Fruit fly (Drosophila melanogaster) whole organism, embryonic: ENCODE data around the gene CG34056.

ENCODE experiments used
- Atf-2 ChIP-seq: fragments of 200-800 bp; sonication (Bioruptor generic); optimal IDR thresholded peaks from 2 replicates; lab custom pipeline; 2016; ENCODE audit warnings: missing biosample characterization, missing genetic modification characterization
- Atf6 ChIP-seq: fragments of 200-800 bp; sonication (Bioruptor generic); IDR thresholded peaks from 2 replicates; pipeline ENCODE4 v1.3.6; 2022; ENCODE audit warnings: missing biosample characterization, missing genetic modification characterization
- Awh ChIP-seq: fragments of 200-800 bp; sonication (Bioruptor generic); IDR thresholded peaks from 2 replicates; pipeline ENCODE4, ENCODE4 v1.3.6; 2022; ENCODE audit warnings: missing biosample characterization, missing genetic modification characterization
- Bgb ChIP-seq: fragments of 200-800 bp; sonication (Bioruptor generic); IDR thresholded peaks from 2 replicates; pipeline ENCODE4 v1.3.6; 2022; ENCODE audit warnings: missing biosample characterization, missing genetic modification characterization; ENCODE audit not compliant: partially characterized antibody
- CG10147 ChIP-seq: fragments of 200-800 bp; sonication (Bioruptor generic); optimal IDR thresholded peaks from 2 replicates; lab custom pipeline; 2019; ENCODE audit warnings: missing biosample characterization, mild to moderate bottlenecking, missing genetic modification characterization, moderate library complexity
- CG13296 ChIP-seq: fragments of 200-800 bp; sonication (Bioruptor generic); optimal IDR thresholded peaks from 3 replicates; lab custom pipeline; 2018; ENCODE audit warnings: missing biosample characterization, mild to moderate bottlenecking, missing genetic modification characterization
- CG17385 ChIP-seq: fragments of 200-800 bp; sonication (Bioruptor generic); optimal IDR thresholded peaks from 3 replicates; lab custom pipeline; 2018; ENCODE audit warnings: missing biosample characterization, mild to moderate bottlenecking, missing genetic modification characterization
- CG1792 ChIP-seq: fragments of 200-800 bp; sonication (Bioruptor generic); optimal IDR thresholded peaks from 2 replicates; lab custom pipeline; 2016; ENCODE audit warnings: missing biosample characterization, missing genetic modification characterization
- CG2199 ChIP-seq: fragments of 200-800 bp; sonication (Bioruptor generic); IDR thresholded peaks from 3 replicates; pipeline ENCODE4 v1.3.6; 2022; ENCODE audit warnings: missing biosample characterization, missing genetic modification characterization
- CG2202 ChIP-seq: fragments of 200-800 bp; sonication (Bioruptor generic); optimal IDR thresholded peaks from 2 replicates; lab custom pipeline; 2018; ENCODE audit warnings: missing biosample characterization, mild to moderate bottlenecking, missing genetic modification characterization
- CG30431 ChIP-seq: fragments of 200-800 bp; sonication (Bioruptor generic); optimal IDR thresholded peaks from 2 replicates; lab custom pipeline; 2017; ENCODE audit warnings: missing biosample characterization, missing genetic modification characterization
- CG3065 ChIP-seq: fragments of 200-800 bp; sonication (Bioruptor generic); optimal IDR thresholded peaks from 2 replicates; lab custom pipeline; 2016; ENCODE audit warnings: missing biosample characterization, missing genetic modification characterization
- CG31441 ChIP-seq: fragments of 200-800 bp; sonication (Bioruptor generic); IDR thresholded peaks from 2 replicates; pipeline ENCODE4 v1.3.6; 2022; ENCODE audit warnings: missing biosample characterization, missing genetic modification characterization
- CG3163 ChIP-seq: fragments of 200-800 bp; sonication (Bioruptor generic); optimal IDR thresholded peaks from 3 replicates; lab custom pipeline; 2016; ENCODE audit warnings: missing biosample characterization, missing genetic modification characterization
- CG32767 ChIP-seq: fragments of 200-800 bp; sonication (Bioruptor generic); IDR thresholded peaks from 2 replicates; pipeline ENCODE4 v1.3.6; 2022; ENCODE audit warnings: missing biosample characterization, missing genetic modification characterization
- CG3995 ChIP-seq: fragments of 200-800 bp; sonication (Bioruptor generic); optimal IDR thresholded peaks from 3 replicates; lab custom pipeline; 2016; ENCODE audit warnings: missing biosample characterization, missing genetic modification characterization
- CG4617 ChIP-seq: fragments of 200-800 bp; sonication (Bioruptor generic); optimal IDR thresholded peaks from 3 replicates; lab custom pipeline; 2016; ENCODE audit warnings: missing biosample characterization, missing genetic modification characterization, borderline replicate concordance
- CG6813 ChIP-seq: fragments of 200-800 bp; sonication (Bioruptor generic); optimal IDR thresholded peaks from 2 replicates; lab custom pipeline; 2017; ENCODE audit warnings: missing biosample characterization, missing genetic modification characterization, mild to moderate bottlenecking, moderate library complexity, missing genetic modification reagents
- CG8478 ChIP-seq: fragments of >200 bp; optimal IDR thresholded peaks from 2 replicates; lab custom pipeline; 2018
- CG9437 ChIP-seq: fragments of 200-800 bp; sonication (Bioruptor generic); optimal IDR thresholded peaks from 2 replicates; lab custom pipeline; 2018; ENCODE audit warnings: missing biosample characterization, mild to moderate bottlenecking, missing genetic modification characterization
- CG9609 ChIP-seq: fragments of 200-800 bp; sonication (Bioruptor generic); optimal IDR thresholded peaks from 3 replicates; lab custom pipeline; 2016; ENCODE audit warnings: missing biosample characterization, missing genetic modification characterization
- Camta ChIP-seq: fragments of 200-800 bp; sonication (Bioruptor generic); optimal IDR thresholded peaks from 2 replicates; lab custom pipeline; 2016; ENCODE audit warnings: missing biosample characterization, missing genetic modification characterization
- Dbx ChIP-seq: fragments of 200-800 bp; sonication (Bioruptor generic); IDR thresholded peaks from 3 replicates; pipeline ENCODE4 v1.3.6; 2022; ENCODE audit warnings: missing biosample characterization, missing genetic modification characterization
- Dll ChIP-seq: fragments of 200-800 bp; sonication (Bioruptor generic); IDR thresholded peaks from 4 replicates; pipeline ENCODE4 v1.3.6; 2022; ENCODE audit warnings: missing biosample characterization, missing genetic modification characterization; ENCODE audit not compliant: partially characterized antibody
- Drgx ChIP-seq: fragments of 200-800 bp; sonication (Bioruptor generic); IDR thresholded peaks from 2 replicates; pipeline ENCODE4 v1.3.6; 2022; ENCODE audit warnings: missing biosample characterization, missing genetic modification characterization
- E2f2 ChIP-seq: fragments of 200-800 bp; sonication (Bioruptor generic); IDR thresholded peaks from 2 replicates; pipeline ENCODE4 v1.3.6; 2022; ENCODE audit warnings: missing biosample characterization, missing genetic modification characterization
- Elba2 ChIP-seq: fragments of 200-800 bp; sonication (Bioruptor generic); optimal IDR thresholded peaks from 3 replicates; lab custom pipeline; 2016; ENCODE audit warnings: missing biosample characterization, missing genetic modification characterization
- HLH3B ChIP-seq: fragments of 200-800 bp; sonication (Bioruptor generic); IDR thresholded peaks from 2 replicates; pipeline ENCODE4 v1.3.6; 2022; ENCODE audit warnings: missing biosample characterization, missing genetic modification characterization
- Hand ChIP-seq: fragments of 200-800 bp; sonication (Bioruptor generic); optimal IDR thresholded peaks from 2 replicates; lab custom pipeline; 2017; ENCODE audit warnings: mild to moderate bottlenecking, missing biosample characterization, missing genetic modification reagents, missing genetic modification characterization
- Kr ChIP-seq: fragments of 200-800 bp; sonication (Bioruptor generic); optimal IDR thresholded peaks from 2 replicates; lab custom pipeline; 2017; ENCODE audit warnings: missing biosample characterization, mild to moderate bottlenecking, missing genetic modification characterization
- Nf-YC ChIP-seq: fragments of 200-800 bp; optimal IDR thresholded peaks from 3 replicates; lab custom pipeline; 2019; ENCODE audit warnings: missing biosample characterization, mild to moderate bottlenecking, missing genetic modification characterization, moderate library complexity
- Xbp1 ChIP-seq: fragments of 200-800 bp; sonication (Bioruptor generic); optimal IDR thresholded peaks from 3 replicates; lab custom pipeline; 2016; ENCODE audit warnings: missing biosample characterization, mild to moderate bottlenecking, missing genetic modification characterization
- YL-1 ChIP-seq: fragments of 200-800 bp; sonication (Bioruptor generic); optimal IDR thresholded peaks from 3 replicates; lab custom pipeline; 2017; ENCODE audit warnings: missing biosample characterization, mild to moderate bottlenecking, missing genetic modification characterization
- ab ChIP-seq: fragments of 200-800 bp; sonication (Bioruptor generic); optimal IDR thresholded peaks from 2 replicates; lab custom pipeline; 2016; ENCODE audit warnings: missing biosample characterization, missing genetic modification characterization
- bsh ChIP-seq, 2 experiments: fragments of 200-800 bp; sonication (Bioruptor generic); optimal IDR thresholded peaks; 2 replicates each; lab custom pipeline; 2017 to 2018; ENCODE audit warnings: mild to moderate bottlenecking in 2 of 2, missing biosample characterization in 2 of 2, missing genetic modification characterization in 2 of 2, moderate library complexity in 1 of 2
- danr ChIP-seq: fragments of 200-800 bp; sonication (Bioruptor generic); IDR thresholded peaks from 2 replicates; pipeline ENCODE4 v1.3.6; 2022; ENCODE audit warnings: missing biosample characterization, missing genetic modification characterization
- dati ChIP-seq: fragments of 200-800 bp; sonication (Bioruptor generic); IDR thresholded peaks from 2 replicates; pipeline ENCODE4 v1.3.6; 2022; ENCODE audit warnings: missing biosample characterization, missing genetic modification characterization
- fu2 ChIP-seq: fragments of 200-800 bp; sonication (Bioruptor generic); optimal IDR thresholded peaks from 2 replicates; lab custom pipeline; 2016; ENCODE audit warnings: missing biosample characterization, missing genetic modification characterization
- gem ChIP-seq: fragments of 200-800 bp; sonication (Bioruptor generic); optimal IDR thresholded peaks from 2 replicates; lab custom pipeline; 2019; ENCODE audit warnings: missing biosample characterization, mild to moderate bottlenecking, missing genetic modification characterization, moderate library complexity
- gsb-n ChIP-seq: fragments of 200-800 bp; sonication (Bioruptor generic); optimal IDR thresholded peaks from 3 replicates; lab custom pipeline; 2018; ENCODE audit warnings: missing biosample characterization, mild to moderate bottlenecking, missing genetic modification characterization
- ind ChIP-seq: fragments of 200-800 bp; sonication (Bioruptor generic); optimal IDR thresholded peaks from 3 replicates; lab custom pipeline; 2016; ENCODE audit warnings: missing biosample characterization, missing genetic modification characterization
- kah ChIP-seq: fragments of 200-800 bp; sonication (Bioruptor generic); optimal IDR thresholded peaks from 2 replicates; lab custom pipeline; 2018; ENCODE audit warnings: missing biosample characterization, mild to moderate bottlenecking, missing genetic modification characterization
- luna ChIP-seq: fragments of 200-800 bp; sonication (Bioruptor generic); optimal IDR thresholded peaks from 2 replicates; lab custom pipeline; 2016; ENCODE audit warnings: missing biosample characterization, missing genetic modification characterization
- pb ChIP-seq: fragments of 200-800 bp; sonication (Bioruptor generic); optimal IDR thresholded peaks from 3 replicates; lab custom pipeline; 2016; ENCODE audit warnings: missing biosample characterization, missing genetic modification characterization
- pum ChIP-seq: fragments of 200-800 bp; sonication (Bioruptor generic); optimal IDR thresholded peaks from 2 replicates; lab custom pipeline; 2016; ENCODE audit warnings: missing biosample characterization, missing genetic modification characterization
- sna ChIP-seq: fragments of 200-800 bp; sonication (Bioruptor generic); IDR thresholded peaks from 2 replicates; pipeline ENCODE4 v1.3.6; 2022; ENCODE audit warnings: missing biosample characterization, missing genetic modification characterization; ENCODE audit not compliant: partially characterized antibody
- sug ChIP-seq: fragments of 200-800 bp; optimal IDR thresholded peaks from 2 replicates; lab custom pipeline; 2019; ENCODE audit warnings: missing biosample characterization, mild to moderate bottlenecking, missing genetic modification characterization, moderate library complexity
- tin ChIP-seq: fragments of 200-800 bp; sonication (Bioruptor generic); optimal IDR thresholded peaks from 3 replicates; lab custom pipeline; 2016; ENCODE audit warnings: missing biosample characterization, missing genetic modification characterization
- unc-4 ChIP-seq: fragments of 200-800 bp; sonication (Bioruptor generic); IDR thresholded peaks from 2 replicates; pipeline ENCODE4 v1.3.6; 2022; ENCODE audit warnings: missing biosample characterization, missing genetic modification characterization; ENCODE audit not compliant: partially characterized antibody
- wdn ChIP-seq: fragments of 200-800 bp; sonication (Bioruptor generic); IDR thresholded peaks from 2 replicates; pipeline ENCODE4 v1.3.6; 2022; ENCODE audit warnings: missing biosample characterization, missing genetic modification characterization
- zfh2 ChIP-seq: fragments of 200-800 bp; sonication (Bioruptor generic); optimal IDR thresholded peaks from 2 replicates; lab custom pipeline; 2016; ENCODE audit warnings: missing biosample characterization, missing genetic modification characterization

Gene CG34056

dm6 chr3L:872389-872972 lies 23.3 kb upstream of the CG34056 start (continued):
- TF ChIP-seq Bgb (GFP tag; lab: Robert Waterston, UW), result peak; percentile 71
- peak; percentile 85 for TF ChIP-seq CG8478
- peak in 1 of 2 experiments; percentile 38 for TF ChIP-seq bsh (GFP tag; optimal IDR thresholded peaks at IDR 0.05; lab: Kevin White, UChicago)
- TF ChIP-seq CG3163 (GFP tag; lab: Kevin White, UChicago), result peak; percentile 24
- TF ChIP-seq wdn (GFP tag; lab: Robert Waterston, UW), result no peak
- peak; percentile 62 for TF ChIP-seq zfh2 (GFP tag; lab: Kevin White, UChicago)
- TF ChIP-seq Dbx (GFP tag; lab: Robert Waterston, UW), result 0 out of 3 replicates have a peak, but pooled peaks have one; percentile 48
- no peak for TF ChIP-seq Atf6
- TF ChIP-seq luna (GFP tag; lab: Kevin White, UChicago), result peak; percentile 63
- TF ChIP-seq CG17385, result peak; percentile 31
- no peak for TF ChIP-seq CG30431 (GFP tag; lab: Kevin White, UChicago)
- TF ChIP-seq Camta (GFP tag; lab: Kevin White, UChicago), result peak; percentile 20
- peak; percentile 56 for TF ChIP-seq CG4617 (GFP tag; lab: Kevin White, UChicago)
- no peak for TF ChIP-seq Elba2
- TF ChIP-seq ab (GFP tag; lab: Kevin White, UChicago), result no peak
- TF ChIP-seq CG9437 (GFP tag; lab: Kevin White, UChicago), result peak; percentile 55
- TF ChIP-seq Hand (GFP tag; lab: Kevin White, UChicago), result no peak
- peak; percentile 9; the same call in 1 of the 2 replicates for TF ChIP-seq CG31441 (GFP tag; lab: Robert Waterston, UW)
- TF ChIP-seq sna (GFP tag; lab: Robert Waterston, UW), result peak; percentile 72
- TF ChIP-seq HLH3B, result no peak
- peak; percentile 54 for TF ChIP-seq sug (tag; lab: Kevin White, UChicago)
- peak; percentile 56 for TF ChIP-seq YL-1 (GFP tag; lab: Kevin White, UChicago)
- no peak for TF ChIP-seq CG2202 (tag; lab: Kevin White, UChicago)
- TF ChIP-seq CG9609 (GFP tag; lab: Kevin White, UChicago), result peak; percentile 50
- TF ChIP-seq CG6813 (GFP tag; lab: Kevin White, UChicago), result no peak
- peak; percentile 78 for TF ChIP-seq CG3995 (GFP tag; lab: Kevin White, UChicago)
- peak; percentile 27 for TF ChIP-seq CG1792 (GFP tag; lab: Kevin White, UChicago)
- TF ChIP-seq ind (GFP tag; lab: Kevin White, UChicago), result peak; percentile 49
- TF ChIP-seq kah (GFP tag; lab: Kevin White, UChicago), result no peak
- TF ChIP-seq danr (GFP tag; lab: Robert Waterston, UW), result no peak
- TF ChIP-seq dati (GFP tag; lab: Robert Waterston, UW), result no peak
- peak; percentile 44 for TF ChIP-seq Nf-YC (tag; lab: Kevin White, UChicago)
- TF ChIP-seq Awh (GFP tag; lab: Robert Waterston, UW), result no peak
- TF ChIP-seq pb (GFP tag; lab: Kevin White, UChicago), result no peak
- TF ChIP-seq CG32767, result 0 out of 2 replicates have a peak, but pooled peaks have one; percentile 34
- TF ChIP-seq unc-4, result peak; percentile 74
- peak; percentile 47 for TF ChIP-seq Atf-2
- TF ChIP-seq fu2, result peak; percentile 44
- no peak for TF ChIP-seq CG3065 (GFP tag; lab: Kevin White, UChicago)
- TF ChIP-seq CG13296, result no peak
- peak; percentile 47 for TF ChIP-seq Xbp1 (GFP tag; lab: Kevin White, UChicago)
- TF ChIP-seq Kr (GFP tag; lab: Kevin White, UChicago), result no peak
- peak; percentile 29 for TF ChIP-seq CG10147
- peak; percentile 84 for TF ChIP-seq Dll (GFP tag; lab: Robert Waterston, UW)
- TF ChIP-seq CG2199 (GFP tag; lab: Robert Waterston, UW), result no peak
- TF ChIP-seq gem (tag; lab: Kevin White, UChicago), result peak; percentile 45
- peak; percentile 48 for TF ChIP-seq pum (GFP tag; lab: Kevin White, UChicago)
- TF ChIP-seq Drgx (GFP tag; lab: Robert Waterston, UW), result no peak
- peak; percentile 47; the same call in 1 of the 2 replicates for TF ChIP-seq E2f2 (GFP tag; lab: Robert Waterston, UW)
- TF ChIP-seq tin (GFP tag; lab: Kevin White, UChicago), result no peak
- TF ChIP-seq gsb-n (tag; lab: Kevin White, UChicago), result peak; percentile 10
